Worm (Caenorhabditis elegans): ENCODE measurements around the gene srv-8.
A peak's percentile ranks its signal among the peaks of the same experiment; 100 is the strongest.

- TF ChIP-seq ztf-11 (tag; optimal IDR thresholded peaks at IDR 0.05) (no peak), lin-15B (tag; optimal IDR thresholded peaks at IDR 0.05) (no peak), arid-1 (GFP tag; conservative IDR thresholded peaks at IDR 0.05) (no peak), mdl-1 (tag; optimal IDR thresholded peaks at IDR 0.05) (no peak), nhr-237 (tag; optimal IDR thresholded peaks at IDR 0.05) (no peak), nhr-6 (tag; optimal IDR thresholded peaks at IDR 0.05) (peak; percentile 46), dpl-1 (GFP tag; optimal IDR thresholded peaks at IDR 0.05) (no peak)
Measured at ce11 chrV:13380980-13381379, 39.6 kb downstream of the srv-8 start, which contains the start of gene cpz-2.
